Fruit fly (Drosophila melanogaster) whole organism, prepupa: ENCODE measurements around the gene NimB3.
A peak's percentile ranks its signal among the peaks of the same experiment; 100 is the strongest.

ENCODE experiments used
- Blimp-1 ChIP-seq: fragments of 200-800 bp; sonication (Bioruptor generic); optimal IDR thresholded peaks from 3 replicates; lab custom pipeline; 2017; ENCODE audit warnings: missing biosample characterization, missing genetic modification characterization, mild to moderate bottlenecking, moderate library complexity, missing genetic modification reagents
- CG10631 ChIP-seq: fragments of 200-800 bp; sonication (Bioruptor generic); optimal IDR thresholded peaks from 2 replicates; lab custom pipeline; 2016; ENCODE audit warnings: missing biosample characterization, missing genetic modification characterization
- CG10669 ChIP-seq: fragments of 200-800 bp; sonication (Bioruptor generic); optimal IDR thresholded peaks from 3 replicates; lab custom pipeline; 2018; ENCODE audit warnings: missing biosample characterization, mild to moderate bottlenecking, missing genetic modification characterization, moderate library complexity
- CG11294 ChIP-seq: fragments of 200-800 bp; sonication (Bioruptor generic); IDR thresholded peaks from 2 replicates; pipeline ENCODE4 v1.3.6; 2022; ENCODE audit warnings: missing biosample characterization, missing genetic modification characterization
- CG11762 ChIP-seq: fragments of 200-800 bp; sonication (Bioruptor generic); optimal IDR thresholded peaks from 3 replicates; lab custom pipeline; 2016; ENCODE audit warnings: missing biosample characterization, missing genetic modification characterization; ENCODE audit not compliant: insufficient read depth
- CG11902 ChIP-seq: fragments of 200-800 bp; sonication (Bioruptor generic); optimal IDR thresholded peaks from 3 replicates; lab custom pipeline; 2016; ENCODE audit warnings: missing biosample characterization, missing genetic modification characterization
- CG15336 ChIP-seq: fragments of 200-800 bp; sonication (Bioruptor generic); IDR thresholded peaks from 2 replicates; pipeline ENCODE4 v1.3.6; 2022; ENCODE audit warnings: missing biosample characterization, missing genetic modification characterization
- CG1621 ChIP-seq: fragments of 200-800 bp; sonication (Bioruptor generic); optimal IDR thresholded peaks from 3 replicates; lab custom pipeline; 2018; ENCODE audit warnings: missing biosample characterization, mild to moderate bottlenecking, missing genetic modification characterization
- CG3032 ChIP-seq: fragments of 200-800 bp; optimal IDR thresholded peaks from 2 replicates; lab custom pipeline; 2019; ENCODE audit warnings: missing biosample characterization, mild to moderate bottlenecking, missing genetic modification characterization, moderate library complexity
- CG31627 ChIP-seq: fragments of 200-800 bp; sonication (Bioruptor generic); optimal IDR thresholded peaks from 3 replicates; lab custom pipeline; 2016; ENCODE audit warnings: missing biosample characterization, missing genetic modification characterization
- CG32006 ChIP-seq: fragments of 200-800 bp; sonication (Bioruptor generic); optimal IDR thresholded peaks from 3 replicates; lab custom pipeline; 2017; ENCODE audit warnings: missing biosample characterization, mild to moderate bottlenecking, missing genetic modification characterization
- CG34406 ChIP-seq: fragments of 200-800 bp; sonication (Bioruptor generic); optimal IDR thresholded peaks from 3 replicates; lab custom pipeline; 2016; ENCODE audit warnings: missing biosample characterization, missing genetic modification characterization
- CG3919 ChIP-seq: fragments of 200-800 bp; sonication (Bioruptor generic); optimal IDR thresholded peaks from 3 replicates; lab custom pipeline; 2016; ENCODE audit warnings: missing biosample characterization, missing genetic modification characterization
- CG4318 ChIP-seq: fragments of 200-800 bp; sonication (Bioruptor generic); optimal IDR thresholded peaks from 3 replicates; lab custom pipeline; 2017; ENCODE audit warnings: missing biosample characterization, mild to moderate bottlenecking, missing genetic modification characterization
- CG6163 ChIP-seq: fragments of 200-800 bp; sonication (Bioruptor generic); IDR thresholded peaks from 3 replicates; pipeline ENCODE4 v1.3.6; 2022; ENCODE audit warnings: missing biosample characterization, missing genetic modification characterization
- CG6792 ChIP-seq: fragments of 200-800 bp; sonication (Bioruptor generic); optimal IDR thresholded peaks from 3 replicates; lab custom pipeline; 2016; ENCODE audit warnings: missing biosample characterization, missing genetic modification characterization
- CG6808 ChIP-seq: fragments of 200-800 bp; sonication (Bioruptor generic); optimal IDR thresholded peaks from 3 replicates; lab custom pipeline; 2017; ENCODE audit warnings: missing biosample characterization, missing genetic modification characterization, mild to moderate bottlenecking, moderate library complexity, missing genetic modification reagents
- CG6854 ChIP-seq: fragments of 200-800 bp; sonication (Bioruptor generic); optimal IDR thresholded peaks from 2 replicates; lab custom pipeline; 2017; ENCODE audit warnings: missing biosample characterization, mild to moderate bottlenecking, missing genetic modification characterization
- CG7368 ChIP-seq: fragments of 200-800 bp; sonication (Bioruptor generic); optimal IDR thresholded peaks from 3 replicates; lab custom pipeline; 2016; ENCODE audit warnings: missing biosample characterization, missing genetic modification characterization
- CG8319 ChIP-seq: fragments of 200-800 bp; sonication (Bioruptor generic); optimal IDR thresholded peaks from 3 replicates; lab custom pipeline; 2016; ENCODE audit warnings: missing biosample characterization, missing genetic modification characterization
- CG8632 ChIP-seq: fragments of 200-800 bp; sonication (Bioruptor generic); optimal IDR thresholded peaks from 3 replicates; lab custom pipeline; 2016; ENCODE audit warnings: missing biosample characterization, missing genetic modification characterization
- CG9139 ChIP-seq: fragments of 200-800 bp; sonication (Bioruptor generic); optimal IDR thresholded peaks from 3 replicates; lab custom pipeline; 2017; ENCODE audit warnings: missing biosample characterization, mild to moderate bottlenecking, missing genetic modification characterization
- Eip78C ChIP-seq: fragments of 200-800 bp; sonication (Bioruptor generic); peaks from one replicate; lab custom pipeline; 2016; ENCODE audit warnings: missing biosample characterization, missing genetic modification characterization
- Eip93F ChIP-seq: fragments of 200-800 bp; sonication (Bioruptor generic); optimal IDR thresholded peaks from 2 replicates; lab custom pipeline; 2016; ENCODE audit warnings: missing biosample characterization, mild to moderate bottlenecking, missing genetic modification characterization
- Ets96B ChIP-seq: fragments of 200-800 bp; optimal IDR thresholded peaks from 2 replicates; lab custom pipeline; 2019; ENCODE audit warnings: missing biosample characterization, mild to moderate bottlenecking, missing genetic modification characterization, moderate library complexity
- Gug ChIP-seq: fragments of 200-800 bp; sonication (Bioruptor generic); IDR thresholded peaks from 2 replicates; pipeline ENCODE4 v1.3.6; 2022; ENCODE audit warnings: missing biosample characterization, missing genetic modification characterization
- Hr38 ChIP-seq: sonication (Bioruptor generic); optimal IDR thresholded peaks from 2 replicates; lab custom pipeline; 2016; ENCODE audit warnings: missing biosample characterization, missing genetic modification characterization
- Hr39 ChIP-seq: fragments of 200-800 bp; sonication (Bioruptor generic); optimal IDR thresholded peaks from 2 replicates; lab custom pipeline; 2016; ENCODE audit warnings: missing biosample characterization, missing genetic modification characterization
- Hr4 ChIP-seq: fragments of 200-800 bp; sonication (Bioruptor generic); optimal IDR thresholded peaks from 3 replicates; lab custom pipeline; 2016; ENCODE audit warnings: missing biosample characterization, missing genetic modification characterization
- Lpt ChIP-seq: fragments of 200-800 bp; sonication (Bioruptor generic); optimal IDR thresholded peaks from 3 replicates; lab custom pipeline; 2016; ENCODE audit warnings: missing biosample characterization, missing genetic modification characterization
- Met ChIP-seq: fragments of 200-800 bp; sonication (Bioruptor generic); optimal IDR thresholded peaks from 3 replicates; lab custom pipeline; 2016; ENCODE audit warnings: missing biosample characterization, missing genetic modification characterization
- Sox102F ChIP-seq: fragments of 200-800 bp; sonication (Bioruptor generic); optimal IDR thresholded peaks from 2 replicates; lab custom pipeline; 2016; ENCODE audit warnings: missing biosample characterization, mild to moderate bottlenecking, missing genetic modification characterization
- Sox14 ChIP-seq: fragments of 200-800 bp; sonication (Bioruptor generic); optimal IDR thresholded peaks from 3 replicates; lab custom pipeline; 2016; ENCODE audit warnings: missing biosample characterization, missing genetic modification characterization
- achi ChIP-seq: fragments of 200-800 bp; sonication (Bioruptor generic); optimal IDR thresholded peaks from 3 replicates; lab custom pipeline; 2016; ENCODE audit warnings: missing biosample characterization, missing genetic modification characterization
- acj6 ChIP-seq: fragments of 200-800 bp; sonication (Bioruptor generic); optimal IDR thresholded peaks from 3 replicates; lab custom pipeline; 2016; ENCODE audit warnings: missing biosample characterization, missing genetic modification characterization
- cyc ChIP-seq: fragments of 200-800 bp; sonication (Bioruptor generic); optimal IDR thresholded peaks from 3 replicates; lab custom pipeline; 2016; ENCODE audit warnings: missing biosample characterization, missing genetic modification characterization
- dac ChIP-seq: fragments of 200-800 bp; sonication (Bioruptor generic); optimal IDR thresholded peaks from 2 replicates; lab custom pipeline; 2017; ENCODE audit warnings: missing biosample characterization, mild to moderate bottlenecking, missing genetic modification characterization
- dsx ChIP-seq: fragments of 200-800 bp; optimal IDR thresholded peaks from 3 replicates; lab custom pipeline; 2019; ENCODE audit warnings: missing biosample characterization, mild to moderate bottlenecking, missing genetic modification characterization, moderate library complexity; ENCODE audit not compliant: poor library complexity, severe bottlenecking
- eg ChIP-seq: fragments of 200-800 bp; sonication (Bioruptor generic); IDR thresholded peaks from 3 replicates; pipeline ENCODE4 v1.3.6; 2022; ENCODE audit warnings: missing biosample characterization, missing genetic modification characterization
- esn ChIP-seq: fragments of 200-800 bp; sonication (Bioruptor generic); optimal IDR thresholded peaks from 2 replicates; lab custom pipeline; 2016; ENCODE audit warnings: missing biosample characterization, mild to moderate bottlenecking, missing genetic modification characterization, moderate library complexity
- fd59A ChIP-seq: fragments of 200-800 bp; sonication (Bioruptor generic); optimal IDR thresholded peaks from 2 replicates; lab custom pipeline; 2017; ENCODE audit warnings: missing biosample characterization, mild to moderate bottlenecking, missing genetic modification characterization, missing genetic modification reagents
- fd85E ChIP-seq: fragments of 200-800 bp; sonication (Bioruptor generic); optimal IDR thresholded peaks from 3 replicates; lab custom pipeline; 2016; ENCODE audit warnings: missing biosample characterization, missing genetic modification characterization
- lz ChIP-seq: fragments of 200-800 bp; sonication (Bioruptor generic); optimal IDR thresholded peaks from 3 replicates; lab custom pipeline; 2016; ENCODE audit warnings: missing biosample characterization, missing genetic modification characterization
- pdm3 ChIP-seq: fragments of 200-800 bp; sonication (Bioruptor generic); optimal IDR thresholded peaks from 3 replicates; lab custom pipeline; 2016; ENCODE audit warnings: missing biosample characterization, missing genetic modification characterization
- salr ChIP-seq, 2 experiments: fragments of 200-800 bp; sonication (Bioruptor generic); optimal IDR thresholded peaks; 3 replicates each; lab custom pipeline; 2016 to 2018; ENCODE audit warnings: missing biosample characterization in 2 of 2, missing genetic modification characterization in 2 of 2, mild to moderate bottlenecking in 1 of 2
- spab ChIP-seq: fragments of 200-800 bp; sonication (Bioruptor generic); optimal IDR thresholded peaks from 2 replicates; lab custom pipeline; 2017; ENCODE audit warnings: missing biosample characterization, mild to moderate bottlenecking, missing genetic modification characterization, missing genetic modification reagents
- ss ChIP-seq, 2 experiments: fragments of 200-800 bp; sonication (Bioruptor generic); optimal IDR thresholded peaks; 2 replicates in 1 of 2; 3 replicates in 1 of 2; lab custom pipeline; 2017 to 2018; ENCODE audit warnings: mild to moderate bottlenecking in 2 of 2, missing biosample characterization in 2 of 2, missing genetic modification characterization in 2 of 2, moderate library complexity in 1 of 2
- svp ChIP-seq: fragments of 200-800 bp; sonication (Bioruptor generic); peaks from one replicate; lab custom pipeline; 2016; ENCODE audit warnings: missing biosample characterization, missing genetic modification characterization
- vri ChIP-seq: fragments of 200-800 bp; sonication (Bioruptor generic); optimal IDR thresholded peaks from 3 replicates; lab custom pipeline; 2016; ENCODE audit warnings: missing biosample characterization, mild to moderate bottlenecking, missing genetic modification characterization

The NimB3 gene

DNA sequence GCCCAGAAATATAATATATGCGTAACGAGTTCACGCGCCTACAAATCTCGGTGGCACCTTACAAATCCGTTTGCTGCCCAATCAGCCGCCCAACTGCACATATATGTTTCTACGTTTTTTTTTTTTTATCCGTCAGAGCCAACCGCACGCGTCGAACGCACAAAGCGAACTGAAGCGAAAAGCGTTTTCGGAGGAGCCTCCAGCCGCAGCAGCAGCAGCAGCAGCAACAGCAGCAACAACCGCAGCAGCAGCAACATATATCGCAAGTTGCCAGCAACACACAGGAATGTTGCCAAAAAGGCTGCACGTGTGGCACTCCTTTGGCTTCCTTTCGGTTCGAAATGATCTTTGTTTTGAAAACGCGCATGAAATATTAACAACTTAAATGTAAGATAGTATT, 33.3 kb upstream of the NimB3 start, which contains the start of gene rk:
rk (minus strand) TSS at position 171 of the 400 bp plus-strand sequence.
- TF ChIP-seq Met (GFP tag; lab: Kevin White, UChicago), result peak; percentile 18
- peak; percentile 38 for TF ChIP-seq CG3919 (GFP tag; lab: Kevin White, UChicago)
- peak; percentile 7 for TF ChIP-seq dsx (GFP tag; lab: Kevin White, UChicago)
- TF ChIP-seq CG9139, result no peak
- TF ChIP-seq CG6163 (GFP tag; lab: Robert Waterston, UW), result 0 out of 3 replicates have a peak, but pooled peaks have one; percentile 33
- no peak for TF ChIP-seq CG8632 (GFP tag; lab: Kevin White, UChicago)
- peak; percentile 22 for TF ChIP-seq svp (GFP tag; lab: Kevin White, UChicago)
- TF ChIP-seq Eip78C (GFP tag; lab: Kevin White, UChicago), result peak; percentile 56

DNA sequence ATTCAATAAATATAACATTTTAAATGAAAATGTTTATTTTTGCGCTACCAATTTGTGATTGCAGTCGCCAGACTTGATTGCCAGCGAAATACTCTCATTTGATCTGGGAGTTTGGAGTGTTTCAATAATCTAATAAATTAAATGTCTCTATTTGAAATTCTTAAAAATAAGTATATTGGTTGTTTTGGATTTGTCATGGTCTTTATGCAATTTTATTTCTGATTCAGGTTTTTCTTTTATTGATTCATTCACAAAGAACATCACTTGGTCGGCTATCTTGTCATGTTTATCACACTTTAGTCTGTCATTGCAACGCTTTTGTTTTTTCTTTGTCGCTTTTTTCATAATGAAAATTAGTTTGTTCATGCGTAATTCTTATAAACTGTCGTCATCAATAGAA, 31.2 kb upstream of the NimB3 start:
- TF ChIP-seq CG11294, result peak; percentile 48; the same call in 1 of the 2 replicates
- TF ChIP-seq achi (GFP tag; lab: Kevin White, UChicago), result peak; percentile 24
- no peak for TF ChIP-seq CG4318
- TF ChIP-seq pdm3 (GFP tag; lab: Kevin White, UChicago), result peak; percentile 38
- TF ChIP-seq Lpt (GFP tag; lab: Kevin White, UChicago), result no peak
- peak; percentile 70 for TF ChIP-seq eg
- no peak for TF ChIP-seq Hr38 (GFP tag; lab: Kevin White, UChicago)
- TF ChIP-seq CG31627 (GFP tag; lab: Kevin White, UChicago), result peak; percentile 36
- TF ChIP-seq CG6854 (GFP tag; lab: Kevin White, UChicago), result no peak
- peak; percentile 27 for TF ChIP-seq acj6
- peak; percentile 3 for TF ChIP-seq CG10631 (GFP tag; lab: Kevin White, UChicago)
- peak; percentile 40 for TF ChIP-seq Sox14
- no peak for TF ChIP-seq CG9139
- TF ChIP-seq cyc, result peak; percentile 44
- no peak for TF ChIP-seq fd85E (GFP tag; lab: Kevin White, UChicago)
- TF ChIP-seq CG32006 (GFP tag; lab: Kevin White, UChicago), result peak; percentile 39
- TF ChIP-seq CG7368 (GFP tag; lab: Kevin White, UChicago), result no peak
- TF ChIP-seq CG3032, result no peak
- no peak for TF ChIP-seq CG11762 (GFP tag; lab: Kevin White, UChicago)
- TF ChIP-seq CG10669, result no peak
- TF ChIP-seq Met (GFP tag; lab: Kevin White, UChicago), result no peak
- peak; percentile 22 for TF ChIP-seq CG34406 (GFP tag; lab: Kevin White, UChicago)
- peak; percentile 19 for TF ChIP-seq CG3919 (GFP tag; lab: Kevin White, UChicago)
- no peak for TF ChIP-seq CG1621 (tag; lab: Kevin White, UChicago)
- TF ChIP-seq CG8319, result no peak
- peak; percentile 57 for TF ChIP-seq lz
- no peak for TF ChIP-seq CG6808
- TF ChIP-seq Eip78C (GFP tag; lab: Kevin White, UChicago), result peak; percentile 84
- no peak for TF ChIP-seq CG6792
- TF ChIP-seq fd59A, result no peak
- no peak for TF ChIP-seq ss (GFP tag; optimal IDR thresholded peaks at IDR 0.05; lab: Kevin White, UChicago)
- no peak for TF ChIP-seq Eip93F (GFP tag; lab: Kevin White, UChicago)
- no peak for TF ChIP-seq CG11902 (GFP tag; lab: Kevin White, UChicago)
- no peak for TF ChIP-seq Ets96B (tag; lab: Kevin White, UChicago)
- no peak for TF ChIP-seq Hr39 (GFP tag; lab: Kevin White, UChicago)
- no peak for TF ChIP-seq salr (GFP tag; optimal IDR thresholded peaks at IDR 0.05; lab: Kevin White, UChicago)
- TF ChIP-seq Gug (GFP tag; lab: Robert Waterston, UW), result peak; percentile 37; the same call in 1 of the 2 replicates
- TF ChIP-seq dac (GFP tag; lab: Kevin White, UChicago), result no peak
- no peak for TF ChIP-seq spab (GFP tag; lab: Kevin White, UChicago)
- no peak for TF ChIP-seq Hr4
- TF ChIP-seq vri (GFP tag; lab: Kevin White, UChicago), result no peak
- peak; percentile 33 for TF ChIP-seq Blimp-1 (GFP tag; lab: Kevin White, UChicago)
- TF ChIP-seq Sox102F (GFP tag; lab: Kevin White, UChicago), result peak; percentile 65
- TF ChIP-seq CG8632 (GFP tag; lab: Kevin White, UChicago), result no peak
- no peak for TF ChIP-seq esn (GFP tag; lab: Kevin White, UChicago)
- peak; percentile 70; the same call in 1 of the 2 replicates for TF ChIP-seq CG15336 (GFP tag; lab: Robert Waterston, UW)
- no peak for TF ChIP-seq dsx (GFP tag; lab: Kevin White, UChicago)
